Worm (Caenorhabditis elegans) whole organism, L1 larva: ENCODE results near the gene cul-6.

Source experiments
- Y116A8C.19 ChIP-seq: sonication (generic microtip); optimal IDR thresholded peaks from 2 replicates; lab custom pipeline; 2016; ENCODE audit warnings: missing compliant biosample characterization, missing genetic modification characterization, borderline replicate concordance
- blmp-1 ChIP-seq: fragments of 150-350 bp; optimal IDR thresholded peaks from 2 replicates; lab custom pipeline; 2014; ENCODE audit warnings: missing biosample characterization, missing genetic modification characterization
- dpl-1 ChIP-seq, 3 experiments: fragments of 150-350 bp in 2 of 3; sonication (generic microtip) in 1 of 3; optimal IDR thresholded peaks; 2 replicates each; lab custom pipeline; 2014 to 2017; ENCODE audit warnings: missing biosample characterization in 3 of 3, missing genetic modification characterization in 3 of 3, missing genetic modification reagents in 3 of 3
- fkh-10 ChIP-seq: sonication (generic microtip); optimal IDR thresholded peaks from 2 replicates; lab custom pipeline; 2017; ENCODE audit warnings: missing biosample characterization, missing genetic modification reagents, missing genetic modification characterization
- lsy-2 ChIP-seq, 2 experiments: fragments of 150-350 bp; optimal IDR thresholded peaks; 2 replicates each; lab custom pipeline; 2014; ENCODE audit warnings: missing biosample characterization in 2 of 2, missing genetic modification characterization in 2 of 2
- pax-3 ChIP-seq: fragments of 200-800 bp; sonication (Bioruptor generic); optimal IDR thresholded peaks from 2 replicates; lab custom pipeline; 2018; ENCODE audit warnings: mild to moderate bottlenecking, missing genetic modification characterization, moderate library complexity, missing compliant biosample characterization
- snpc-4 ChIP-seq: fragments of 150-350 bp; optimal IDR thresholded peaks from 2 replicates; lab custom pipeline; 2014; ENCODE audit warnings: missing biosample characterization, missing genetic modification characterization
- unc-62 ChIP-seq: fragments of 150-350 bp; optimal IDR thresholded peaks from 2 replicates; lab custom pipeline; 2014; ENCODE audit warnings: missing biosample characterization, missing genetic modification reagents, missing genetic modification characterization
- zag-1 ChIP-seq: fragments of 150-350 bp; optimal IDR thresholded peaks from 2 replicates; lab custom pipeline; 2014; ENCODE audit warnings: missing biosample characterization, missing genetic modification characterization
- ztf-11 ChIP-seq, 2 experiments: sonication (generic microtip); optimal IDR thresholded peaks; 2 replicates each; lab custom pipeline; 2016 to 2017; ENCODE audit warnings: missing genetic modification characterization in 2 of 2, missing biosample characterization in 1 of 2, missing compliant biosample characterization in 1 of 2

DNA sequence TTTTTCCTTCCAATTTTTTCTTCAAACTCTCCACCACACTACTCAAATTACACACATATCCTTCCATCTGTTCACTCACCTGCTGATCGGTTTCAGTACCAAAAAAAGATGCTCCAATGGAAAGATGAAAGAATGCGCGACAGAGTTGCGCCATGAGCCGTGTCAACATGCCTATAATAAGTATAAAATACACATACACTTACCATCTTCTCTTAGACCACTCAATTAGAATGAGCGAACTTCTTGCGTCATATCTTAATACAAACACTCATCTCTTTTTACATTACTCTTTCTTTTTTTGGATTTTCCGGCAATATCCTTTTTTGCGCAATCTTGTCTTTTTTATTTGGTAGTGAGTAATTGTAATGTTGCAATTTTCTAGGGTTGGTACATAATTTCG is 52.6 kb downstream of the cul-6 start:
- TF ChIP-seq zag-1: no peak
- TF ChIP-seq snpc-4 (tag; lab: Kevin White, UChicago): no peak
- no peak for TF ChIP-seq lsy-2 (tag; optimal IDR thresholded peaks at IDR 0.05; lab: Kevin White, UChicago)
- no peak for TF ChIP-seq Y116A8C.19 (tag; lab: Kevin White, UChicago)
- TF ChIP-seq pax-3: no peak
- TF ChIP-seq unc-62: no peak
- TF ChIP-seq blmp-1 (tag; lab: Kevin White, UChicago): no peak
- TF ChIP-seq ztf-11 (tag; optimal IDR thresholded peaks at IDR 0.05; lab: Kevin White, UChicago): no peak
- no peak for TF ChIP-seq dpl-1 (GFP tag; optimal IDR thresholded peaks at IDR 0.05; lab: Kevin White, UChicago)
- no peak for TF ChIP-seq fkh-10 (GFP tag; lab: Kevin White, UChicago)
